Fruit fly (Drosophila melanogaster): ENCODE measurements around the gene Rga.
A peak's percentile ranks its signal among the peaks of the same experiment; 100 is the strongest.

Rga gene

dm6 chr3R:5636519-5637430, 23.9 kb upstream of the Rga start, which contains the start of the genes CG31548 and CG12170 (continued):
- TF ChIP-seq sima (GFP tag; optimal IDR thresholded peaks at IDR 0.05), result no peak
- TF ChIP-seq ap (GFP tag; IDR thresholded peaks at IDR 0.05), result peak; percentile 29; the same call in 1 of the 2 replicates
- no peak for TF ChIP-seq prd (optimal IDR thresholded peaks at IDR 0.05)
- TF ChIP-seq prd (GFP tag; IDR thresholded peaks at IDR 0.05), result peak; percentile 42; the same call in 1 of the 3 replicates
- peak; percentile 57 for TF ChIP-seq trem (tag; optimal IDR thresholded peaks at IDR 0.05)
- TF ChIP-seq kah (GFP tag; optimal IDR thresholded peaks at IDR 0.05), result no peak
- peak; percentile 64 for TF ChIP-seq chm (GFP tag; IDR thresholded peaks at IDR 0.05)
- TF ChIP-seq D19A (tag; optimal IDR thresholded peaks at IDR 0.05), result peak; percentile 53
- peak; percentile 39 for TF ChIP-seq CG10462 (GFP tag; optimal IDR thresholded peaks at IDR 0.05)
- TF ChIP-seq CG10543 (GFP tag; optimal IDR thresholded peaks at IDR 0.05), result no peak
- peak; percentile 15 for TF ChIP-seq zen (tag; optimal IDR thresholded peaks at IDR 0.05)
- TF ChIP-seq ftz-f1 (GFP tag; optimal IDR thresholded peaks at IDR 0.05), result no peak
- TF ChIP-seq CG7786 (GFP tag; optimal IDR thresholded peaks at IDR 0.05), result peak; percentile 7
- peak; percentile 25 for TF ChIP-seq pum (GFP tag; optimal IDR thresholded peaks at IDR 0.05)
- no peak for TF ChIP-seq Sry-β (GFP tag; optimal IDR thresholded peaks at IDR 0.05)
- peak; percentile 36 for TF ChIP-seq CG31388 (GFP tag; optimal IDR thresholded peaks at IDR 0.05)
- TF ChIP-seq CG33213 (GFP tag; optimal IDR thresholded peaks at IDR 0.05), result no peak
- peak; percentile 95 for TF ChIP-seq CG9437 (GFP tag; optimal IDR thresholded peaks at IDR 0.05)
- TF ChIP-seq CG18262 (tag; optimal IDR thresholded peaks at IDR 0.05), result peak; percentile 72
- no peak for TF ChIP-seq CG7987 (GFP tag; optimal IDR thresholded peaks at IDR 0.05)
- TF ChIP-seq CG12942 (GFP tag; optimal IDR thresholded peaks at IDR 0.05), result peak; percentile 54
- peak; percentile 22 for TF ChIP-seq lbe (GFP tag; optimal IDR thresholded peaks at IDR 0.05)
- TF ChIP-seq corto (GFP tag; optimal IDR thresholded peaks at IDR 0.05), result no peak
- TF ChIP-seq Camta (GFP tag; optimal IDR thresholded peaks at IDR 0.05), result peak; percentile 29
- TF ChIP-seq CG10431 (GFP tag; optimal IDR thresholded peaks at IDR 0.05), result peak; percentile 92
- TF ChIP-seq CG2116 (GFP tag; optimal IDR thresholded peaks at IDR 0.05), result peak; percentile 58
- peak; percentile 31 for TF ChIP-seq CG4820 (GFP tag; optimal IDR thresholded peaks at IDR 0.05)
- TF ChIP-seq Rfx (GFP tag; IDR thresholded peaks at IDR 0.05), result 0 out of 2 replicates have a peak, but pooled peaks have one; percentile 28
- TF ChIP-seq CG10654 (GFP tag; optimal IDR thresholded peaks at IDR 0.05), result peak; percentile 30
- TF ChIP-seq HLH3B (GFP tag; IDR thresholded peaks at IDR 0.05), result peak; percentile 36; the same call in 1 of the 2 replicates
- no peak for TF ChIP-seq seq (GFP tag; IDR thresholded peaks at IDR 0.05)
- no peak for TF ChIP-seq CG31224 (GFP tag; IDR thresholded peaks at IDR 0.05)
- TF ChIP-seq YL-1 (GFP tag; optimal IDR thresholded peaks at IDR 0.05), result peak; percentile 15
- peak; percentile 35 for TF ChIP-seq fd96Cb (tag; optimal IDR thresholded peaks at IDR 0.05)
- peak; percentile 72 for TF ChIP-seq Xbp1 (GFP tag; optimal IDR thresholded peaks at IDR 0.05)
- peak; percentile 64 for TF ChIP-seq Six4 (GFP tag; optimal IDR thresholded peaks at IDR 0.05)
- TF ChIP-seq CG11695 (GFP tag; IDR thresholded peaks at IDR 0.05), result peak; percentile 66
- TF ChIP-seq ro (GFP tag; IDR thresholded peaks at IDR 0.05), result no peak
- 0 out of 2 replicates have a peak, but pooled peaks have one; percentile 16 for TF ChIP-seq stc (GFP tag; IDR thresholded peaks at IDR 0.05)
- peak; percentile 57 for TF ChIP-seq CG10979 (tag; optimal IDR thresholded peaks at IDR 0.05)
- TF ChIP-seq CG5953 (GFP tag; IDR thresholded peaks at IDR 0.05), result peak; percentile 36; the same call in 1 of the 2 replicates
- TF ChIP-seq Doc3 (GFP tag; IDR thresholded peaks at IDR 0.05; ENCODE audit: partially characterized antibody), result no peak
- 0 out of 3 replicates have a peak, but pooled peaks have one; percentile 16 for TF ChIP-seq CG34422 (GFP tag; IDR thresholded peaks at IDR 0.05)
- peak; percentile 23 for TF ChIP-seq CG10147 (GFP tag; optimal IDR thresholded peaks at IDR 0.05)
- TF ChIP-seq lov (optimal IDR thresholded peaks at IDR 0.05), result no peak
- TF ChIP-seq lov (GFP tag; IDR thresholded peaks at IDR 0.05), result 0 out of 3 replicates have a peak, but pooled peaks have one; percentile 15
- no peak for TF ChIP-seq mirr (GFP tag; optimal IDR thresholded peaks at IDR 0.05)
- TF ChIP-seq Side (GFP tag; optimal IDR thresholded peaks at IDR 0.05), result peak; percentile 17
- TF ChIP-seq tgo (GFP tag; IDR thresholded peaks at IDR 0.05), result peak; percentile 43; the same call in 2 of the 3 replicates

Data from whole organism, embryonic.